Worm (Caenorhabditis elegans) whole organism, late embryonic: ENCODE results near the gene bath-30.

Experiments
- T23F11.4 ChIP-seq: fragments of 200-800 bp; sonication (Bioruptor generic); optimal IDR thresholded peaks from 2 replicates; lab custom pipeline; 2018; ENCODE audit warnings: mild to moderate bottlenecking, missing genetic modification characterization, missing compliant biosample characterization
- ceh-19 ChIP-seq: fragments of 200-800 bp; sonication (Bioruptor generic); optimal IDR thresholded peaks from 2 replicates; lab custom pipeline; 2018; ENCODE audit warnings: mild to moderate bottlenecking, missing genetic modification characterization, missing compliant biosample characterization
- ceh-9 ChIP-seq: sonication (generic microtip); optimal IDR thresholded peaks from 2 replicates; lab custom pipeline; 2016; ENCODE audit warnings: mild to moderate bottlenecking, missing genetic modification characterization, inconsistent platforms, missing compliant biosample characterization
- dve-1 ChIP-seq: sonication (generic microtip); optimal IDR thresholded peaks from 2 replicates; lab custom pipeline; 2017; ENCODE audit warnings: antibody characterized with exemption, mild to moderate bottlenecking, missing genetic modification characterization, missing compliant biosample characterization
- fkh-10 ChIP-seq: fragments of 150-350 bp; optimal IDR thresholded peaks from 2 replicates; lab custom pipeline; 2014; ENCODE audit warnings: missing biosample characterization, missing genetic modification reagents, missing genetic modification characterization
- pag-3 ChIP-seq: sonication (generic microtip); optimal IDR thresholded peaks from 2 replicates; lab custom pipeline; 2016; ENCODE audit warnings: missing compliant biosample characterization, missing genetic modification characterization, borderline replicate concordance
- pha-4 ChIP-seq: fragments of 150-350 bp; optimal IDR thresholded peaks from 2 replicates; lab custom pipeline; 2018; ENCODE audit warnings: missing biosample characterization, missing genetic modification reagents, missing genetic modification characterization
- unc-3 ChIP-seq, 2 experiments: fragments of 200-800 bp in 1 of 2; sonication (Bioruptor generic) in 1 of 2; sonication (generic microtip) in 1 of 2; conservative IDR thresholded peaks in 1 of 2; optimal IDR thresholded peaks in 1 of 2; 2 replicates each; pipeline versions ENCODE4 v1.3.6 to Lab custom; 2016 to 2022; ENCODE audit warnings: missing compliant biosample characterization in 2 of 2, missing genetic modification characterization in 2 of 2, missing genetic modification reagents in 1 of 2

- TF ChIP-seq T23F11.4 (GFP tag; lab: Kevin White, UChicago), result no peak
- no peak for TF ChIP-seq pag-3 (tag; lab: Kevin White, UChicago)
- TF ChIP-seq dve-1 (tag; lab: Kevin White, UChicago), result no peak
- TF ChIP-seq pha-4 (tag; lab: Kevin White, UChicago), result no peak
- no peak for TF ChIP-seq ceh-9 (tag; lab: Kevin White, UChicago)
- TF ChIP-seq unc-3 (GFP tag; conservative IDR thresholded peaks at IDR 0.05; lab: Robert Waterston, UW), result no peak
- TF ChIP-seq unc-3 (tag; optimal IDR thresholded peaks at IDR 0.05; lab: Kevin White, UChicago), result no peak
- TF ChIP-seq fkh-10, result no peak
- no peak for TF ChIP-seq ceh-19 (GFP tag; lab: Kevin White, UChicago)
These were observed 2.5 kb downstream of the bath-30 start, which contains the start of gene F14D2.15 for ce11 chrII:3343714-3344113.
